Fruit fly (Drosophila melanogaster) whole organism: ENCODE data around the gene CG17375.

Source experiments
- CG8478 ChIP-seq: fragments of >200 bp; optimal IDR thresholded peaks from 2 replicates; lab custom pipeline; 2018; ENCODE audit warnings: inconsistent platforms
- Dll ChIP-seq: fragments of >200 bp; optimal IDR thresholded peaks from 2 replicates; lab custom pipeline; 2017
- EcR ChIP-seq, 2 experiments: fragments of >200 bp; optimal IDR thresholded peaks; 2 replicates each; lab custom pipeline; 2017; ENCODE audit warnings: missing biosample characterization in 2 of 2, missing genetic modification characterization in 2 of 2, missing genetic modification reagents in 2 of 2
- pan ChIP-seq: fragments of >200 bp; optimal IDR thresholded peaks from 2 replicates; lab custom pipeline; 2017
- psq ChIP-seq: fragments of >200 bp; optimal IDR thresholded peaks from 2 replicates; lab custom pipeline; 2017
- usp ChIP-seq: fragments of >200 bp; optimal IDR thresholded peaks from 2 replicates; lab custom pipeline; 2017; ENCODE audit warnings: missing biosample characterization, missing genetic modification characterization, mixed read lengths

The CG17375 gene

DNA sequence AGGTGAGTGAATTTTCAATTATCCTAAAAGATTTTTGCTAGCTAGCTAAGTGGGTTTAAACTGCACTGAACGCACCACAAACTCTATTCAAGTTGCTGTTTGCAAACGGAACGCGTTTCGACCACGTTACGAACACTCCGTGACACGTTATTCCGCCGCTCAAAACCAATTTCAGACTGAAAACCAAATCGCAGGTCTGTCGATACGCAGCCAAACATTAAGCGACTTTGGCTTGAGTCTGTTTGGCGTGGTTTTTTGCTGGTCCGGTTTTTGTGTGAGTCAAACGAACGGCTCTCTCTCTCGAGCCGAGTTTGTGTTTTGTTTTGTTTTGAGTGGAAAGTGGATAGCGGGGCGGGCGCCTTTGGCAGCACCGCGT is 11.2 kb downstream of the CG17375 start:
- TF ChIP-seq CG8478 (lab: Kevin White, UChicago) (no peak), usp (GFP tag; lab: Kevin White, UChicago) (no peak), Dll (no peak), pan (lab: Kevin White, UChicago) (no peak), psq (lab: Kevin White, UChicago) (no peak), EcR (GFP tag; optimal IDR thresholded peaks at IDR 0.05; lab: Kevin White, UChicago) (no peak)

DNA sequence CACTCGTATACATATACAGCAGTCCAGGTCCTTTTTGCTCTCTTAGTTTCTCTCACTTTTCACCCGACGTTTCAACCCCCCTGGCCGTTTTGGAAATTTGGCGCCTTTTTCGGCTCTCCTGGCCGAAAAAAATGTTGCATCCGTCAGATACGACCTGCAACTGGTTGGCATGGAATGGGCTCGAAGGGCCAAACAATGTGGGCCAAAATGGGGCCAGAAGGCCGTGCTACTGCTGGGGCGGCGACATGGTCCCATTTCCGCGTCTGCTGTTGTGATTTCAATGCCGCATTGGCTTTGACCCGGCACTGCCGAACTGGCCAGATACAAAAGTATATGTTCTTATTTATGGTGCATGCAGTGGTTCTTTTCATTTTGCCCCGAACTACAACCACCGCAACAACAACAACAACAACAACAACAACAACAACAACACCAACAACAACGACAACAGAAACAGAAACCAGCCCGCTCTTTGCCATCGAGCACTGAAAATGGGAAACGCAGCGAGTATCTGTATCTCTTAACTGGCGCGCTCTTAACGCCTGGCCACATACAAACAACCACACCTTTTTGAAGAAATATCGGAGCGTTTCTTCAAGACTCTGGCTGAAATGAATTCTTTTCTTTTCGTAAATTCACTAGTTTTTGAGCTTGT is 11.7 kb downstream of the CG17375 start:
- TF ChIP-seq pan (lab: Kevin White, UChicago): no peak
- TF ChIP-seq usp (GFP tag; lab: Kevin White, UChicago): no peak
- no peak for TF ChIP-seq EcR (GFP tag; optimal IDR thresholded peaks at IDR 0.05; lab: Kevin White, UChicago)

DNA sequence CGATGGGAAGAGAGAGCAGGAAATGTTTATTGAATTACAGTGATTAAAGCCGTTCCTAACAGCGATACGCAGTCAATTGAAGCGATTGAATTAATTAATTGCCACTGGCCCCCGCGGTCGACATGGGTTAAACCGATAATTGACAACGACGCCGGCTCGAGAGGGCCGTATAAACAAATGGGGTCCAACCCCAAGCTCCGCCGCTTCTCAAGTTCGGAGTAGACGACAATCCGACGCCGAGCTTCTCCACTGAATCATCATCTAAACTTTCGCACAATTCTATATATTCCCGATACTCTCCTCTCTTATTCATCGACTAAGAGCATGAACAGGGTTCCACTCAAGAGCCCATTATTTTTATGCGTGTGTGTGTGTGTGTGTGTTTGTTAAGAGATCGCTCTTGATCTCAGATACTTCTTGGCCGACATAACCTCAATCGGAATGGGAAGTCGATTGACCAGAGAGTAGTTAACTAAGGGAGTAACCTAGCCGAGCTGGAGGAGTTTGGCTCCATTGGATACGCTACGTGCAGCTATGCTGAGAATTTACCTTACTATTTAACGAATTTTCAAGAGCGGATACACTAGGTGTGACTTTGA is 13.6 kb downstream of the CG17375 start:
- TF ChIP-seq usp (GFP tag; lab: Kevin White, UChicago): no peak
- no peak for TF ChIP-seq pan (lab: Kevin White, UChicago)
- TF ChIP-seq psq (lab: Kevin White, UChicago): no peak
- TF ChIP-seq Dll: no peak

DNA sequence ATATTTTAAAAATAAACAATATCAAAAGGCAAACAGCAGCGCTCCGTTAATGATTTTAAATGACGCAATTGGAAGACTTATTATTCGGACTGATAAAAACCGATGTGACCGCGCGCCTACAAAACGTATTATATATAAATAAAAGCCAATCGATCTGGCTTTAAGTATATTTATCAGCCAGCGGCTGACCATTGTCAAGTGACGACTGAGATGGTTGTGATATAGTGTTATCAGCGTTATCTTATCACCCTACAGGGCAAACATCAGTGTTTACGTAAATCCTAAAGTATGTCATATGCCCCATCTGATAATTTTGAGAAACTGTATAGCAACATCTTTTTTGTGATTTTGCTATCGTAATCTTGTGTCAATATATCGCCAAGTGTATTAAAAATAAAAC is 16.2 kb downstream of the CG17375 start:
- no peak for TF ChIP-seq CG8478 (lab: Kevin White, UChicago)
- no peak for TF ChIP-seq Dll
- TF ChIP-seq usp (GFP tag; lab: Kevin White, UChicago): no peak
- TF ChIP-seq EcR (GFP tag; optimal IDR thresholded peaks at IDR 0.05; lab: Kevin White, UChicago): no peak
- TF ChIP-seq pan (lab: Kevin White, UChicago): no peak
- no peak for TF ChIP-seq psq (lab: Kevin White, UChicago)

DNA sequence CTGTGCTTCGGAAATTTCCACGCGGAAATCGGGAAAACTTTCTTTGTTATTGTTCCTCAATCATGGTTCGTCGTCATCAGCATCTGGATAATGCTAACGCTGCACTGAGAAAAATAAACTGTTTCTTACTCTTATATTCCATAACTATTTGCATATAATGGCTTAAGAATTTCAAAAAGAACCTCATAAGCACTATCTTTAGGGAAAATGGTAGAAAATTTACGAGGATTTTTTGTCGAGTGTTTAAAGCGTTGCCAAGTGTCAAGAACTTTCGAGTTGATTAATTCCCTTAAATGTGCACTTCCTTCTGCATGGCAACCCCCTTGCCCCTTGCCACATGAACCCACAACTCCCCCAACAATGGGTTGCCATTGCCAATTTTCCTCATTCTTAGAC is 17.6 kb downstream of the CG17375 start:
- TF ChIP-seq EcR (GFP tag; optimal IDR thresholded peaks at IDR 0.05; lab: Kevin White, UChicago) (no peak), CG8478 (lab: Kevin White, UChicago) (no peak), Dll (no peak), usp (GFP tag; lab: Kevin White, UChicago) (no peak), pan (lab: Kevin White, UChicago) (no peak), psq (lab: Kevin White, UChicago) (no peak)

- no peak for TF ChIP-seq usp (GFP tag; lab: Kevin White, UChicago)
- TF ChIP-seq psq (lab: Kevin White, UChicago): no peak
- TF ChIP-seq pan (lab: Kevin White, UChicago): no peak
- peak; percentile 36 for TF ChIP-seq CG8478 (lab: Kevin White, UChicago)
- TF ChIP-seq Dll: peak; percentile 91
- TF ChIP-seq EcR (GFP tag; optimal IDR thresholded peaks at IDR 0.05; lab: Kevin White, UChicago): peak; percentile 76 to 79
Observed at dm6 chr2L:6787029-6787972, 18.3 kb downstream of the CG17375 start.

dm6 chr2L:6786674-6787028 is 18.9 kb downstream of the CG17375 start, which contains the start of gene nrv1:
Gene nrv1 (minus strand): TSS chr2L:6786861.
- TF ChIP-seq EcR (GFP tag; optimal IDR thresholded peaks at IDR 0.05; lab: Kevin White, UChicago) (no peak), Dll (peak; percentile 91)

DNA sequence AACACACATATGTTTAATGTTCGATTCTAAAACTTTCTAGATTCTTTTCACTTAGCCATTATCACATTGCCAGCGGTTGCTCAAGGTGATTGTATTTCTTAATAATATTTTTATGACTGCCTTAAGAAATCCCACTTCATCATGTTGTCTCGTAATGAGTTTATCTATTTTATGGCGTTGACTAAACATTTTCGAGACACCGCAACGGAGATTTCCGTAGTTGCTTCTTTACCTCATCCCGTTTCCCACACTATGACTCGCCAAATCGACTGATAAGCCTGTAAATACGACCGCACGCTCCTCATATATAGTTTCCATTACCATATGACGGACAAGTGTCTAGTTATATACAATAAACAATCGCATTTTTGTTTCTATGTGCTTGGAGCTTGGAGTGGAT is 20.0 kb downstream of the CG17375 start:
- TF ChIP-seq usp (GFP tag; lab: Kevin White, UChicago): no peak
- no peak for TF ChIP-seq Dll
- no peak for TF ChIP-seq psq (lab: Kevin White, UChicago)
- TF ChIP-seq EcR (GFP tag; optimal IDR thresholded peaks at IDR 0.05; lab: Kevin White, UChicago): no peak
- no peak for TF ChIP-seq pan (lab: Kevin White, UChicago)
- no peak for TF ChIP-seq CG8478 (lab: Kevin White, UChicago)

DNA sequence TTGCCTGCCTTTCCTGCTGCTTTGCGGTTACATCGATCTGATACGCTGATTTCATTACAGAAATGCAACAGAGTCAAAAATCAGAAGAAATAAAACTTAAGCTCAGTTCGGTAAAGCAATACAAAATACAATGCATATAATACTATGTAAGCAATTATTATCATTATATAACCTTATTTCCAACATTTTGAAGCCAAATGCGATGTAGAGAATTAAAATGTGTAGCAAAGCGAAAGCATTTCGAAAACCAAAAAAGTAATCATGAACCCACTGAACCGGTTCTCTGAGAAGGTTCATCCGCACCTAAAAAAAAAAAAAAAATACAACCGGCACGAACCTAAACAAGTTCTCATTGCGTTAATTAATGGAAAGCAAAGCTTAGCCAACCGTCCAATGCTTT is 21.4 kb downstream of the CG17375 start:
- TF ChIP-seq pan (lab: Kevin White, UChicago): no peak
- no peak for TF ChIP-seq psq (lab: Kevin White, UChicago)
- TF ChIP-seq CG8478 (lab: Kevin White, UChicago): no peak
- no peak for TF ChIP-seq Dll
- TF ChIP-seq EcR (GFP tag; optimal IDR thresholded peaks at IDR 0.05; lab: Kevin White, UChicago): no peak
- no peak for TF ChIP-seq usp (GFP tag; lab: Kevin White, UChicago)

DNA sequence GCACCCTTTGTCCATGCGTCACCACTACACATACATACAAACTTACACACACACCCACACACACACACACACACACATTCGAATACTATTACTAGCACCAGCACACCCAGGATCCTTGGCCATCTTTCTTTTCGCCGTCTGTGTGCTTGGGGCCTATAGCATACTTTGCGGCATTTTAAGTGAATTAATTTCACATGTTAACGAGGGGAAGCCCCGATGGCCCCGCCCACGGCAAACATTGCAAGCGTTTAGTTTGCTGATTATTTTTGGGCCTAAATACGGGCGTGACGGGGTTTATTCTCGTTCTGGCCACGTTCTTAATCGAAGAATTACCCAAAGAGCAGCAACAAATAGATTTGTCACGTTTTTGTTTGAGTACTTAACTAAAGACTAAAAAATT is 22.2 kb downstream of the CG17375 start:
- TF ChIP-seq CG8478 (lab: Kevin White, UChicago): no peak
- no peak for TF ChIP-seq psq (lab: Kevin White, UChicago)
- no peak for TF ChIP-seq Dll
- no peak for TF ChIP-seq EcR (GFP tag; optimal IDR thresholded peaks at IDR 0.05; lab: Kevin White, UChicago)
- no peak for TF ChIP-seq usp (GFP tag; lab: Kevin White, UChicago)
- TF ChIP-seq pan (lab: Kevin White, UChicago): no peak

- no peak for TF ChIP-seq Dll
- TF ChIP-seq EcR (GFP tag; optimal IDR thresholded peaks at IDR 0.05; lab: Kevin White, UChicago): no peak
- no peak for TF ChIP-seq usp (GFP tag; lab: Kevin White, UChicago)
- TF ChIP-seq pan (lab: Kevin White, UChicago): no peak
- no peak for TF ChIP-seq psq (lab: Kevin White, UChicago)
- no peak for TF ChIP-seq CG8478 (lab: Kevin White, UChicago)
Observed at dm6 chr2L:6774853-6775252, 30.7 kb downstream of the CG17375 start.
